Worm (Caenorhabditis elegans) whole organism, L3 larva: Measurements from ENCODE around the gene vha-11.

Experiments used
- R02D3.7 ChIP-seq: fragments of 150-350 bp; optimal IDR thresholded peaks from 2 replicates; lab custom pipeline; 2014; ENCODE audit warnings: missing biosample characterization, missing genetic modification characterization
- ZK546.5 ChIP-seq: sonication (generic microtip); optimal IDR thresholded peaks from 2 replicates; lab custom pipeline; 2017; ENCODE audit warnings: missing biosample characterization, missing genetic modification characterization
- aly-2 ChIP-seq: fragments of 150-350 bp; optimal IDR thresholded peaks from 2 replicates; lab custom pipeline; 2014; ENCODE audit warnings: missing biosample characterization, missing genetic modification characterization
- ama-1 ChIP-seq: fragments of 150-350 bp; optimal IDR thresholded peaks from 2 replicates; lab custom pipeline; 2018
- ceh-28 ChIP-seq: fragments of 150-350 bp; optimal IDR thresholded peaks from 2 replicates; lab custom pipeline; 2014; ENCODE audit warnings: missing biosample characterization, missing genetic modification reagents, missing genetic modification characterization
- ceh-82 ChIP-seq: fragments of 150-350 bp; optimal IDR thresholded peaks from 2 replicates; lab custom pipeline; 2014; ENCODE audit warnings: missing biosample characterization, missing genetic modification characterization
- egl-27 ChIP-seq: sonication (generic microtip); optimal IDR thresholded peaks from 4 replicates; lab custom pipeline; 2017; ENCODE audit warnings: missing biosample characterization, missing genetic modification reagents, missing genetic modification characterization
- elt-1 ChIP-seq: fragments of 150-350 bp; optimal IDR thresholded peaks from 2 replicates; lab custom pipeline; 2014; ENCODE audit warnings: missing biosample characterization, missing genetic modification characterization
- elt-2 ChIP-seq: sonication (generic microtip); optimal IDR thresholded peaks from 2 replicates; lab custom pipeline; 2016; ENCODE audit warnings: missing genetic modification reagents, mild to moderate bottlenecking, missing genetic modification characterization, missing compliant biosample characterization
- fkh-2 ChIP-seq: fragments of 150-350 bp; optimal IDR thresholded peaks from 2 replicates; lab custom pipeline; 2014; ENCODE audit warnings: missing biosample characterization, missing genetic modification reagents, missing genetic modification characterization
- fos-1 ChIP-seq: fragments of 150-350 bp; optimal IDR thresholded peaks from 2 replicates; lab custom pipeline; 2014; ENCODE audit warnings: missing biosample characterization, missing genetic modification characterization
- hmg-11 ChIP-seq: sonication (generic microtip); optimal IDR thresholded peaks from 2 replicates; lab custom pipeline; 2016; ENCODE audit warnings: missing genetic modification characterization, missing compliant biosample characterization
- jun-1 ChIP-seq: fragments of 150-350 bp; optimal IDR thresholded peaks from 2 replicates; lab custom pipeline; 2014; ENCODE audit warnings: missing biosample characterization, missing genetic modification reagents, missing genetic modification characterization
- lin-15B ChIP-seq: fragments of 150-350 bp; optimal IDR thresholded peaks from 2 replicates; lab custom pipeline; 2014; ENCODE audit warnings: missing biosample characterization, missing genetic modification characterization
- lin-39 ChIP-seq: fragments of 150-350 bp; optimal IDR thresholded peaks from 2 replicates; lab custom pipeline; 2018; ENCODE audit warnings: missing biosample characterization, missing genetic modification reagents, missing genetic modification characterization
- mdl-1 ChIP-seq: fragments of 150-350 bp; optimal IDR thresholded peaks from 2 replicates; lab custom pipeline; 2014; ENCODE audit warnings: missing biosample characterization, missing genetic modification characterization
- nfya-1 ChIP-seq: sonication (generic microtip); optimal IDR thresholded peaks from 2 replicates; lab custom pipeline; 2017; ENCODE audit warnings: missing genetic modification characterization, mild to moderate bottlenecking, missing compliant biosample characterization, antibody characterized with exemption, moderate library complexity; ENCODE audit not compliant: insufficient read depth
- nhr-23 ChIP-seq: fragments of 150-350 bp; optimal IDR thresholded peaks from 2 replicates; lab custom pipeline; 2014; ENCODE audit warnings: missing biosample characterization, missing genetic modification reagents, missing genetic modification characterization
- nhr-237 ChIP-seq: fragments of 150-350 bp; optimal IDR thresholded peaks from 2 replicates; lab custom pipeline; 2014; ENCODE audit warnings: missing biosample characterization, missing genetic modification characterization
- nhr-25 ChIP-seq: sonication (generic microtip); optimal IDR thresholded peaks from 2 replicates; lab custom pipeline; 2017; ENCODE audit warnings: missing biosample characterization, missing genetic modification characterization
- nhr-28 ChIP-seq: fragments of 150-350 bp; optimal IDR thresholded peaks from 2 replicates; lab custom pipeline; 2014; ENCODE audit warnings: missing biosample characterization, missing genetic modification characterization
- nhr-43 ChIP-seq: sonication (generic microtip); optimal IDR thresholded peaks from 2 replicates; lab custom pipeline; 2016; ENCODE audit warnings: mild to moderate bottlenecking, missing genetic modification characterization, missing compliant biosample characterization; ENCODE audit not compliant: poor library complexity, severe bottlenecking
- nhr-67 ChIP-seq: fragments of 150-350 bp; optimal IDR thresholded peaks from 2 replicates; lab custom pipeline; 2014; ENCODE audit warnings: missing biosample characterization, missing genetic modification characterization
- nhr-76 ChIP-seq: fragments of 150-350 bp; sonication (generic microtip); optimal IDR thresholded peaks from 5 replicates; lab custom pipeline; 2014; ENCODE audit warnings: missing biosample characterization, missing genetic modification characterization
- nhr-77 ChIP-seq: fragments of 150-350 bp; optimal IDR thresholded peaks from 2 replicates; lab custom pipeline; 2014; ENCODE audit warnings: missing biosample characterization, missing genetic modification characterization
- pha-4 ChIP-seq: fragments of 150-350 bp; optimal IDR thresholded peaks from 2 replicates; lab custom pipeline; 2014; ENCODE audit warnings: missing biosample characterization, missing genetic modification reagents, missing genetic modification characterization
- pqm-1 ChIP-seq: fragments of 150-350 bp; optimal IDR thresholded peaks from 2 replicates; lab custom pipeline; 2017; ENCODE audit warnings: missing biosample characterization, missing genetic modification characterization, inconsistent platforms
- snpc-4 ChIP-seq: fragments of 150-350 bp; optimal IDR thresholded peaks from 2 replicates; lab custom pipeline; 2014; ENCODE audit warnings: missing biosample characterization, missing genetic modification characterization
- tbx-2 ChIP-seq: sonication (generic microtip); optimal IDR thresholded peaks from 2 replicates; lab custom pipeline; 2016; ENCODE audit warnings: mild to moderate bottlenecking, missing genetic modification characterization, missing compliant biosample characterization
- unc-62 ChIP-seq: fragments of 150-350 bp; sonication (generic microtip); optimal IDR thresholded peaks from 4 replicates; lab custom pipeline; 2014; ENCODE audit warnings: missing biosample characterization, missing genetic modification reagents, missing genetic modification characterization
- zag-1 ChIP-seq: fragments of 150-350 bp; optimal IDR thresholded peaks from 2 replicates; lab custom pipeline; 2014; ENCODE audit warnings: missing biosample characterization, missing genetic modification characterization
- ztf-11 ChIP-seq: fragments of 150-350 bp; optimal IDR thresholded peaks from 2 replicates; lab custom pipeline; 2014; ENCODE audit warnings: missing biosample characterization, missing genetic modification characterization
- ztf-4 ChIP-seq: fragments of 150-350 bp; optimal IDR thresholded peaks from 2 replicates; lab custom pipeline; 2014; ENCODE audit warnings: missing biosample characterization, missing genetic modification characterization

The vha-11 gene

ce11 chrIV:2300186-2300585 lies 14.2 kb downstream of the vha-11 start, which contains the start of gene lin-1:
TSS of gene lin-1 (minus strand) at chrIV:2300286.
- TF ChIP-seq ztf-11 (no peak), unc-62 (GFP tag; lab: Kevin White, UChicago) (no peak), ceh-28 (tag; lab: Kevin White, UChicago) (no peak), nhr-237 (tag; lab: Kevin White, UChicago) (no peak), nhr-77 (tag; lab: Kevin White, UChicago) (no peak), nhr-67 (tag; lab: Kevin White, UChicago) (no peak), nhr-23 (tag; lab: Kevin White, UChicago) (no peak), ZK546.5 (tag; lab: Kevin White, UChicago) (no peak), fos-1 (tag; lab: Kevin White, UChicago) (no peak), aly-2 (tag; lab: Kevin White, UChicago) (no peak), pqm-1 (tag; lab: Kevin White, UChicago) (no peak), tbx-2 (tag; lab: Kevin White, UChicago) (no peak), ztf-4 (tag; lab: Kevin White, UChicago) (no peak), zag-1 (tag; lab: Kevin White, UChicago) (no peak), nhr-28 (tag; lab: Kevin White, UChicago) (no peak), elt-1 (tag; lab: Kevin White, UChicago) (no peak), hmg-11 (no peak), fkh-2 (tag; lab: Kevin White, UChicago) (no peak)

ce11 chrIV:2298388-2298787 lies 16.0 kb downstream of the vha-11 start:
- TF ChIP-seq elt-2: no peak
- no peak for TF ChIP-seq lin-39 (tag; lab: Kevin White, UChicago)
- no peak for TF ChIP-seq egl-27 (tag; lab: Kevin White, UChicago)
- no peak for TF ChIP-seq nhr-28 (tag; lab: Kevin White, UChicago)
- no peak for TF ChIP-seq unc-62 (GFP tag; lab: Kevin White, UChicago)
- no peak for TF ChIP-seq ama-1 (lab: Kevin White, UChicago)
- no peak for TF ChIP-seq mdl-1 (tag; lab: Kevin White, UChicago)
- TF ChIP-seq ztf-11: no peak
- TF ChIP-seq nhr-76 (tag; lab: Kevin White, UChicago): no peak
- no peak for TF ChIP-seq jun-1 (tag; lab: Kevin White, UChicago)
- no peak for TF ChIP-seq ztf-4 (tag; lab: Kevin White, UChicago)

ce11 chrIV:2296639-2297038 lies 17.7 kb downstream of the vha-11 start:
- no peak for TF ChIP-seq nhr-237 (tag; lab: Kevin White, UChicago)
- no peak for TF ChIP-seq elt-1 (tag; lab: Kevin White, UChicago)
- no peak for TF ChIP-seq fos-1 (tag; lab: Kevin White, UChicago)
- no peak for TF ChIP-seq aly-2 (tag; lab: Kevin White, UChicago)
- TF ChIP-seq R02D3.7 (tag; lab: Kevin White, UChicago): no peak
- no peak for TF ChIP-seq nhr-43 (tag; lab: Kevin White, UChicago)
- no peak for TF ChIP-seq egl-27 (tag; lab: Kevin White, UChicago)
- no peak for TF ChIP-seq ama-1 (lab: Kevin White, UChicago)
- no peak for TF ChIP-seq snpc-4
- TF ChIP-seq ceh-82: no peak

- no peak for TF ChIP-seq lin-39 (tag; lab: Kevin White, UChicago)
These were observed 22.2 kb downstream of the vha-11 start for ce11 chrIV:2292119-2292518.

- TF ChIP-seq elt-2: peak; percentile 90
- peak; percentile 36 for TF ChIP-seq jun-1 (tag; lab: Kevin White, UChicago)
- peak; percentile 83 for TF ChIP-seq pqm-1 (tag; lab: Kevin White, UChicago)
- TF ChIP-seq R02D3.7 (tag; lab: Kevin White, UChicago): no peak
These were observed 29.8 kb downstream of the vha-11 start for ce11 chrIV:2284462-2285047.

DNA sequence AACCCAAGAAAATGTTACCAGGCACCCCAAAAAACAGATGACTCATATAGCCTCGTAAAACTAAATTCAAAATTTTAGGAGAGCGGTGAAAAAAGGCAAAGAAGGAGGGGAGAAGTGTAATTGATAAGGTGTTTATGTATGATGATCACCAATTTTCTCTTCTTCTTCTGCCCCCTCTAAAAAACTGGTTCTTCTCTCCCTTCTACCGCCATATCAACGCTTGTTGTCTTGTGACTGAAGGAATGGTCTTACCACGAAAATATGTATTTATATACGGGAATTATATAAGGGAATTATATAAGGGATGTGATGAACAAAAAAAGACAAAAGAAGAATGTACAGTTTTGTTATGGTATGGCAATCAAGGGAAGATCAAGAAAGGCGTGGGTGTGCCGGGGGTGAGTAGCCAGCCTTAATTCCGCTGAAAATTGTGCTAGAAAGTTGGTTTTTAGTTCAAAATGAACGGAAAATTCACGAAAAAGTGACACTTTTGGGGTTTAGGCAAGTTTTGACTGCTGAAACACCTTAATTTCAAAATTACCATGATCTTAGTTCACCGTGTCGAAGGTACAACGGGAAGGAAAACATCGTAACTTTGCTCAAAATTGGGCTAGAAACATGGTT lies 32.9 kb downstream of the vha-11 start:
- peak; percentile 18 for TF ChIP-seq snpc-4
- TF ChIP-seq pqm-1 (tag; lab: Kevin White, UChicago): peak; percentile 86
- no peak for TF ChIP-seq lin-15B
- peak; percentile 4 for TF ChIP-seq ceh-28 (tag; lab: Kevin White, UChicago)
- no peak for TF ChIP-seq zag-1 (tag; lab: Kevin White, UChicago)
- no peak for TF ChIP-seq nhr-237 (tag; lab: Kevin White, UChicago)
- peak; percentile 55 for TF ChIP-seq nhr-25
- TF ChIP-seq elt-2: peak; percentile 83
- peak; percentile 65 for TF ChIP-seq nhr-43 (tag; lab: Kevin White, UChicago)
- peak; percentile 30 for TF ChIP-seq pha-4 (tag; lab: Kevin White, UChicago)
- TF ChIP-seq nfya-1 (tag; lab: Kevin White, UChicago): peak; percentile 16
- peak; percentile 87 for TF ChIP-seq nhr-23 (tag; lab: Kevin White, UChicago)
- TF ChIP-seq jun-1 (tag; lab: Kevin White, UChicago): peak; percentile 64
- peak; percentile 60 for TF ChIP-seq ama-1 (lab: Kevin White, UChicago)
- TF ChIP-seq egl-27 (tag; lab: Kevin White, UChicago): no peak
